Worm (Caenorhabditis elegans) whole organism, L2 larva: ENCODE data around the gene acs-3.

ENCODE experiments used
- egl-27 ChIP-seq: sonication (generic microtip); optimal IDR thresholded peaks from 3 replicates; lab custom pipeline; 2017; ENCODE audit warnings: missing biosample characterization, missing genetic modification reagents, missing genetic modification characterization
- snpc-4 ChIP-seq: fragments of 150-350 bp; optimal IDR thresholded peaks from 2 replicates; lab custom pipeline; 2014; ENCODE audit warnings: missing biosample characterization, missing genetic modification characterization

DNA sequence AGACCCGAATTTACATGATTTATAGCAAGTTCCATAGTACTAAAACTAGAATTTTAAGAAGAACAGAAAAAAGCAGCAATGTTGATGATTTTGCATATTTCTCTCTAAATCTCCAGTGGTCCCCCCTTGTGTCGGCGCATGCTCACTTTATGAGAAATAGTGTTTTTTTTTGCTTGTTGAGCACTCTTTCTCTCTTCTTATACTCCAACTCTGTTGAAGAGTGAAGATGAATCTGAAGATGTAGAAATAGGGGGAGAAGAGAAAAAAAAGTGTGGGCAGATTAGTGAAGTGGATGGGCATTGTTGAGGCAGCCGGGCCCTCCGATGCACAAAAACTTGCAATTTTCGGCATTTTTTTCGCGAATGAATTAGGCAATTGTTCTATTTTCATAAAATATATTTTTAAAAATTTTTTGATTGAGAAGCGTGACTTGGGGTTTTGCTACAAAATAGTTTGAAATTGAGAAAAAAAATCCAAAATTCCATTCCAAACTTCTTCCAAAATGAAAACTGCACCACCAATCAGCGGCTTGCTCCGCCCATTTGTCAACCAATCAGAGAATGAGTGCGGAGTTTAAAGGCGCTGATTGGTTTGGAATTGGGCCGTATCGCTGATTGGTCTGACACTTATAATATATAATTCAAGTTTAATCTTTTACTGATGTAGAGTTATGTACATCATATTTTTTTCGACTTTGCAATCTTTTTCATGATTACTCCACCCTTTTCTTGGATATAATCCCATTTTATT lies 28.7 kb upstream of the acs-3 start:
- no peak for TF ChIP-seq egl-27 (tag; lab: Kevin White, UChicago)
- no peak for TF ChIP-seq snpc-4
